Fruit fly (Drosophila melanogaster): ENCODE results near the gene CG14107.

The CG14107 gene

dm6 chr3L:13382061-13382815 lies 1.1 kb upstream of the CG14107 start, which contains the start of gene ImpL1:
Gene ImpL1, plus strand, starts transcription at chr3L:13382765.
- TF ChIP-seq Meics (GFP tag; optimal IDR thresholded peaks at IDR 0.05) (no peak), otp (GFP tag; IDR thresholded peaks at IDR 0.05) (no peak), CG15696 (tag; optimal IDR thresholded peaks at IDR 0.05) (no peak), CG31441 (GFP tag; IDR thresholded peaks at IDR 0.05) (no peak), Ets65A (GFP tag) (peak; percentile 36), CG16815 (GFP tag; optimal IDR thresholded peaks at IDR 0.05) (no peak), ham (GFP tag; IDR thresholded peaks at IDR 0.05) (no peak)

dm6 chr3L:13378202-13378601 lies 2.9 kb downstream of the CG14107 start, which contains the start of gene SNCF:
Gene SNCF, plus strand, starts transcription at chr3L:13378583.
- TF ChIP-seq cad (GFP tag; optimal IDR thresholded peaks at IDR 0.05) (peak; percentile 99), CG15479 (GFP tag; optimal IDR thresholded peaks at IDR 0.05) (peak; percentile 49), Atf3 (GFP tag; optimal IDR thresholded peaks at IDR 0.05) (no peak), CG16863 (GFP tag; optimal IDR thresholded peaks at IDR 0.05) (no peak), ato (GFP tag; IDR thresholded peaks at IDR 0.05; ENCODE audit: partially characterized antibody) (no peak), CG7271 (tag; optimal IDR thresholded peaks at IDR 0.05) (peak; percentile 70), zen (tag; optimal IDR thresholded peaks at IDR 0.05) (peak; percentile 98), twi (tag; optimal IDR thresholded peaks at IDR 0.05) (peak; percentile 54), bab2 (GFP tag; optimal IDR thresholded peaks at IDR 0.05) (no peak), lab (GFP tag; optimal IDR thresholded peaks at IDR 0.05) (no peak), tll (GFP tag; optimal IDR thresholded peaks at IDR 0.05) (peak in 1 of 2 experiments; percentile 87)

dm6 chr3L:13377657-13378056 lies 3.5 kb downstream of the CG14107 start, which contains the start of gene CG14111:
Gene CG14111, plus strand, starts transcription at chr3L:13377957.
- TF ChIP-seq wdn (GFP tag; IDR thresholded peaks at IDR 0.05) = no peak
- TF ChIP-seq trh (GFP tag; optimal IDR thresholded peaks at IDR 0.05) = no peak
- TF ChIP-seq Camta (GFP tag; optimal IDR thresholded peaks at IDR 0.05) = no peak
- TF ChIP-seq Ets65A (GFP tag) = peak; percentile 0
- no peak for TF ChIP-seq lola (GFP tag; optimal IDR thresholded peaks at IDR 0.05)
- TF ChIP-seq CG12744 (GFP tag; optimal IDR thresholded peaks at IDR 0.05) = no peak

dm6 chr3L:13356084-13356693 lies 25.0 kb downstream of the CG14107 start, which contains the start of gene Nplp2:
Gene Nplp2, plus strand, starts transcription at chr3L:13356376.
- TF ChIP-seq Tbp (GFP tag; optimal IDR thresholded peaks at IDR 0.05) (no peak), Elba2 (GFP tag; optimal IDR thresholded peaks at IDR 0.05) (no peak), pan (optimal IDR thresholded peaks at IDR 0.05) (no peak), pan (GFP tag; optimal IDR thresholded peaks at IDR 0.05 in 1 of 2, IDR thresholded peaks at IDR 0.05 in 1 of 2) (peak in 1 of 2 experiments; percentile 40), CG7357 (GFP tag; IDR thresholded peaks at IDR 0.05) (0 out of 3 replicates have a peak, but pooled peaks have one; percentile 25), CG7839 (tag; optimal IDR thresholded peaks at IDR 0.05) (peak; percentile 80), ind (GFP tag; optimal IDR thresholded peaks at IDR 0.05) (peak; percentile 22), Xbp1 (GFP tag; optimal IDR thresholded peaks at IDR 0.05) (peak; percentile 56), pnt (GFP tag; optimal IDR thresholded peaks at IDR 0.05) (peak; percentile 1), CG4282 (GFP tag; optimal IDR thresholded peaks at IDR 0.05) (no peak), CG14014 (GFP tag; IDR thresholded peaks at IDR 0.05) (peak; percentile 65), CG31224 (GFP tag; IDR thresholded peaks at IDR 0.05) (peak; percentile 31; the same call in 1 of the 2 replicates), CG11456 (GFP tag; IDR thresholded peaks at IDR 0.05) (peak; percentile 71), odd (GFP tag; optimal IDR thresholded peaks at IDR 0.05) (peak; percentile 15), org-1 (GFP tag; optimal IDR thresholded peaks at IDR 0.05) (peak; percentile 17), CG5245 (GFP tag; optimal IDR thresholded peaks at IDR 0.05) (peak; percentile 4), wor (GFP tag; IDR thresholded peaks at IDR 0.05) (0 out of 2 replicates have a peak, but pooled peaks have one; percentile 19), maf-S (GFP tag; optimal IDR thresholded peaks at IDR 0.05) (no peak), Dbx (GFP tag; IDR thresholded peaks at IDR 0.05) (peak; percentile 33; the same call in 2 of the 3 replicates), CG4820 (GFP tag; optimal IDR thresholded peaks at IDR 0.05) (peak; percentile 40), wek (GFP tag; optimal IDR thresholded peaks at IDR 0.05) (no peak), psq (GFP tag; optimal IDR thresholded peaks at IDR 0.05) (no peak)

Data from whole organism, embryonic.